Worm (Caenorhabditis elegans): ENCODE measurements around the gene F19G12.1.

F19G12.1 gene

ce11 chrX:1477932-1478331 is 47.1 kb downstream of the F19G12.1 start (continued):
- TF ChIP-seq lsy-2 (tag; optimal IDR thresholded peaks at IDR 0.05): peak in 1 of 2 experiments; percentile 33
- TF ChIP-seq egl-27 (tag; optimal IDR thresholded peaks at IDR 0.05): peak; percentile 69
- TF ChIP-seq dmd-4 (tag; optimal IDR thresholded peaks at IDR 0.05): no peak
- no peak for TF ChIP-seq aly-2 (tag; optimal IDR thresholded peaks at IDR 0.05)
- no peak for TF ChIP-seq alr-1 (tag; optimal IDR thresholded peaks at IDR 0.05)
- TF ChIP-seq mdl-1 (tag; optimal IDR thresholded peaks at IDR 0.05): peak in 1 of 2 experiments; percentile 85
- no peak for TF ChIP-seq elt-1 (tag; optimal IDR thresholded peaks at IDR 0.05)
- no peak for TF ChIP-seq snpc-4 (tag; optimal IDR thresholded peaks at IDR 0.05)
- TF ChIP-seq nhr-25 (tag; optimal IDR thresholded peaks at IDR 0.05): peak; percentile 43
- no peak for TF ChIP-seq lin-13 (GFP tag; optimal IDR thresholded peaks at IDR 0.05)
- peak; percentile 80 for TF ChIP-seq nhr-21 (tag; optimal IDR thresholded peaks at IDR 0.05)
- no peak for TF ChIP-seq ceh-82 (tag; optimal IDR thresholded peaks at IDR 0.05)
- no peak for TF ChIP-seq nhr-12 (tag; optimal IDR thresholded peaks at IDR 0.05)
- TF ChIP-seq peb-1 (tag; optimal IDR thresholded peaks at IDR 0.05): no peak
- TF ChIP-seq R02D3.7 (tag; optimal IDR thresholded peaks at IDR 0.05): no peak
- TF ChIP-seq nhr-23 (tag; optimal IDR thresholded peaks at IDR 0.05): no peak
- no peak for TF ChIP-seq C34F6.9 (tag; optimal IDR thresholded peaks at IDR 0.05)
- TF ChIP-seq fos-1 (tag; optimal IDR thresholded peaks at IDR 0.05): peak; percentile 76
- TF ChIP-seq Y55F3AM.14 (GFP tag; optimal IDR thresholded peaks at IDR 0.05): no peak
- TF ChIP-seq unc-55 (GFP tag; optimal IDR thresholded peaks at IDR 0.05): no peak
- no peak for TF ChIP-seq mbf-1 (tag; optimal IDR thresholded peaks at IDR 0.05)
- no peak for TF ChIP-seq unc-62 (GFP tag; optimal IDR thresholded peaks at IDR 0.05)
- TF ChIP-seq nhr-10 (tag; optimal IDR thresholded peaks at IDR 0.05): no peak

- TF ChIP-seq nhr-11 (tag; optimal IDR thresholded peaks at IDR 0.05): no peak
- no peak for TF ChIP-seq gmeb-1 (tag; optimal IDR thresholded peaks at IDR 0.05)
- no peak for TF ChIP-seq lsy-2 (tag; optimal IDR thresholded peaks at IDR 0.05)
- no peak for TF ChIP-seq crh-2 (tag; optimal IDR thresholded peaks at IDR 0.05)
- TF ChIP-seq mab-5 (tag; optimal IDR thresholded peaks at IDR 0.05): no peak
- TF ChIP-seq ama-1 (optimal IDR thresholded peaks at IDR 0.05): no peak
- no peak for TF ChIP-seq nhr-237 (tag; optimal IDR thresholded peaks at IDR 0.05)
- no peak for TF ChIP-seq unc-39 (tag; optimal IDR thresholded peaks at IDR 0.05)
- TF ChIP-seq ztf-11 (tag; optimal IDR thresholded peaks at IDR 0.05): no peak
- TF ChIP-seq alr-1 (tag; optimal IDR thresholded peaks at IDR 0.05): no peak
- no peak for TF ChIP-seq egl-27 (tag; optimal IDR thresholded peaks at IDR 0.05)
- no peak for TF ChIP-seq nhr-21 (tag; optimal IDR thresholded peaks at IDR 0.05)
- no peak for TF ChIP-seq dmd-4 (tag; optimal IDR thresholded peaks at IDR 0.05)
- TF ChIP-seq unc-62 (GFP tag; optimal IDR thresholded peaks at IDR 0.05): no peak
- no peak for TF ChIP-seq nhr-25 (tag; optimal IDR thresholded peaks at IDR 0.05)
- no peak for TF ChIP-seq R02D3.7 (tag; optimal IDR thresholded peaks at IDR 0.05)
Measured at ce11 chrX:1478569-1478968, 47.8 kb downstream of the F19G12.1 start.

ce11 chrX:1479190-1479589 is 48.4 kb downstream of the F19G12.1 start, which contains the start of gene acly-1:
TSS of gene acly-1 (plus strand) at chrX:1479542.
- TF ChIP-seq nhr-237 (tag; optimal IDR thresholded peaks at IDR 0.05): no peak
- TF ChIP-seq dmd-4 (tag; optimal IDR thresholded peaks at IDR 0.05): no peak
- no peak for TF ChIP-seq nhr-23 (tag; optimal IDR thresholded peaks at IDR 0.05)
- peak; percentile 28 for TF ChIP-seq crh-2 (tag; optimal IDR thresholded peaks at IDR 0.05)
- peak; percentile 50 for TF ChIP-seq unc-55 (GFP tag; optimal IDR thresholded peaks at IDR 0.05)
- TF ChIP-seq egl-27 (tag; optimal IDR thresholded peaks at IDR 0.05): no peak
- no peak for TF ChIP-seq lin-39 (tag; optimal IDR thresholded peaks at IDR 0.05)
- no peak for TF ChIP-seq gmeb-1 (tag; optimal IDR thresholded peaks at IDR 0.05)
- TF ChIP-seq blmp-1 (tag; optimal IDR thresholded peaks at IDR 0.05; ENCODE audit: insufficient read depth): no peak
- TF ChIP-seq sem-4 (tag; optimal IDR thresholded peaks at IDR 0.05): no peak
- TF ChIP-seq Y55F3AM.14 (GFP tag; optimal IDR thresholded peaks at IDR 0.05): no peak
- TF ChIP-seq nhr-77 (tag; optimal IDR thresholded peaks at IDR 0.05): no peak
- no peak for TF ChIP-seq nhr-21 (tag; optimal IDR thresholded peaks at IDR 0.05)
- no peak for TF ChIP-seq mdl-1 (tag; optimal IDR thresholded peaks at IDR 0.05)
- no peak for TF ChIP-seq skn-1 (tag; optimal IDR thresholded peaks at IDR 0.05)
- TF ChIP-seq C34F6.9 (tag; optimal IDR thresholded peaks at IDR 0.05): peak; percentile 26
- no peak for TF ChIP-seq mbf-1 (tag; optimal IDR thresholded peaks at IDR 0.05)
- TF ChIP-seq ZK546.5 (tag; optimal IDR thresholded peaks at IDR 0.05): no peak
- no peak for TF ChIP-seq fos-1 (tag; optimal IDR thresholded peaks at IDR 0.05)
- TF ChIP-seq nhr-129 (tag; optimal IDR thresholded peaks at IDR 0.05): peak; percentile 30
- no peak for TF ChIP-seq sma-3 (GFP tag; optimal IDR thresholded peaks at IDR 0.05)
- TF ChIP-seq unc-39 (tag; optimal IDR thresholded peaks at IDR 0.05): no peak
- TF ChIP-seq lin-11 (tag; optimal IDR thresholded peaks at IDR 0.05): no peak
- TF ChIP-seq zag-1 (tag; optimal IDR thresholded peaks at IDR 0.05): no peak
- TF ChIP-seq alr-1 (tag; optimal IDR thresholded peaks at IDR 0.05): no peak
- no peak for TF ChIP-seq unc-62 (GFP tag; optimal IDR thresholded peaks at IDR 0.05)
- TF ChIP-seq snpc-4 (tag; optimal IDR thresholded peaks at IDR 0.05): no peak
